Fruit fly (Drosophila melanogaster): Measurements from ENCODE around the gene OtopLa.

The OtopLa gene

dm6 chrX:5696436-5697022 lies 48.2 kb upstream of the OtopLa start (continued):
- peak; percentile 95 for TF ChIP-seq org-1 (GFP tag; optimal IDR thresholded peaks at IDR 0.05)
- TF ChIP-seq CG2120 (GFP tag; optimal IDR thresholded peaks at IDR 0.05) = peak; percentile 93
- TF ChIP-seq chif (GFP tag; optimal IDR thresholded peaks at IDR 0.05) = peak; percentile 98
- TF ChIP-seq H2.0 (GFP tag; IDR thresholded peaks at IDR 0.05) = peak; percentile 96
- TF ChIP-seq CG2712 (tag; optimal IDR thresholded peaks at IDR 0.05) = peak; percentile 86
- TF ChIP-seq CG15601 (tag; optimal IDR thresholded peaks at IDR 0.05) = peak; percentile 88
- TF ChIP-seq CG17568 (GFP tag; optimal IDR thresholded peaks at IDR 0.05) = peak; percentile 89
- peak; percentile 96 for TF ChIP-seq CG16815 (GFP tag; optimal IDR thresholded peaks at IDR 0.05)
- peak; percentile 96 for TF ChIP-seq CG10959 (GFP tag; IDR thresholded peaks at IDR 0.05)
- TF ChIP-seq kni (GFP tag; optimal IDR thresholded peaks at IDR 0.05) = peak; percentile 87
- TF ChIP-seq CG9797 (GFP tag; optimal IDR thresholded peaks at IDR 0.05) = peak; percentile 40
- peak; percentile 97 for TF ChIP-seq tx (GFP tag; optimal IDR thresholded peaks at IDR 0.05)
- no peak for TF ChIP-seq Sin3A (optimal IDR thresholded peaks at IDR 0.05)
- peak; percentile 93 for TF ChIP-seq NC2α (GFP tag; optimal IDR thresholded peaks at IDR 0.05)
- TF ChIP-seq CG32772 (GFP tag; IDR thresholded peaks at IDR 0.05) = peak; percentile 96
- peak; percentile 89 for TF ChIP-seq CG6272 (GFP tag; IDR thresholded peaks at IDR 0.05)
- TF ChIP-seq ems (GFP tag; optimal IDR thresholded peaks at IDR 0.05) = peak; percentile 96
- TF ChIP-seq Side (GFP tag; optimal IDR thresholded peaks at IDR 0.05) = peak; percentile 98
- TF ChIP-seq CG18619 (GFP tag; optimal IDR thresholded peaks at IDR 0.05) = peak; percentile 94
- TF ChIP-seq CG4404 (GFP tag; IDR thresholded peaks at IDR 0.05) = peak; percentile 93
- TF ChIP-seq Dek (tag; optimal IDR thresholded peaks at IDR 0.05) = peak; percentile 88
- TF ChIP-seq CG10366 (GFP tag; IDR thresholded peaks at IDR 0.05) = peak; percentile 94
- TF ChIP-seq CG10654 (GFP tag; optimal IDR thresholded peaks at IDR 0.05) = peak; percentile 97
- peak; percentile 94 for TF ChIP-seq lbe (GFP tag; optimal IDR thresholded peaks at IDR 0.05)
- TF ChIP-seq jumu (GFP tag; optimal IDR thresholded peaks at IDR 0.05) = peak; percentile 99
- no peak for TF ChIP-seq CG14860 (GFP tag; IDR thresholded peaks at IDR 0.05; ENCODE audit: partially characterized antibody)
- peak; percentile 18 for TF ChIP-seq abd-A (tag; optimal IDR thresholded peaks at IDR 0.05)
- peak; percentile 86 for TF ChIP-seq CG11560 (tag; IDR thresholded peaks at IDR 0.05)
- TF ChIP-seq da (GFP tag; optimal IDR thresholded peaks at IDR 0.05) = peak; percentile 93
- peak; percentile 95 for TF ChIP-seq CG18764 (GFP tag; optimal IDR thresholded peaks at IDR 0.05)
- TF ChIP-seq nerfin-2 (GFP tag; IDR thresholded peaks at IDR 0.05; ENCODE audit: partially characterized antibody) = no peak
- TF ChIP-seq Ets65A (GFP tag) = peak; percentile 100
- TF ChIP-seq CG10431 (GFP tag; optimal IDR thresholded peaks at IDR 0.05) = peak; percentile 88
- no peak for TF ChIP-seq D (optimal IDR thresholded peaks at IDR 0.05)
- peak; percentile 97 for TF ChIP-seq D (GFP tag; optimal IDR thresholded peaks at IDR 0.05)
- TF ChIP-seq CG12104 (GFP tag; optimal IDR thresholded peaks at IDR 0.05) = peak; percentile 95
- peak; percentile 96 for TF ChIP-seq lilli (GFP tag; optimal IDR thresholded peaks at IDR 0.05)
- peak; percentile 89 for TF ChIP-seq bowl (GFP tag; IDR thresholded peaks at IDR 0.05)
- TF ChIP-seq amos (GFP tag; IDR thresholded peaks at IDR 0.05; ENCODE audit: partially characterized antibody) = no peak
- peak; percentile 77 for TF ChIP-seq Ravus (GFP tag; IDR thresholded peaks at IDR 0.05)
- peak; percentile 96 for TF ChIP-seq bcd (GFP tag; optimal IDR thresholded peaks at IDR 0.05)
- TF ChIP-seq lmd (GFP tag; IDR thresholded peaks at IDR 0.05) = peak; percentile 96
- TF ChIP-seq twi (tag; optimal IDR thresholded peaks at IDR 0.05) = peak; percentile 60
- TF ChIP-seq CG17802 (tag; optimal IDR thresholded peaks at IDR 0.05) = peak; percentile 85
- TF ChIP-seq Hr78 (GFP tag; optimal IDR thresholded peaks at IDR 0.05) = peak in 1 of 2 experiments; percentile 75
- TF ChIP-seq CG32767 (GFP tag; IDR thresholded peaks at IDR 0.05) = peak; percentile 93
- TF ChIP-seq CG6254 (GFP tag; optimal IDR thresholded peaks at IDR 0.05) = peak; percentile 89
- TF ChIP-seq Hmr (GFP tag; optimal IDR thresholded peaks at IDR 0.05) = peak; percentile 93
- TF ChIP-seq inv (GFP tag; IDR thresholded peaks at IDR 0.05; ENCODE audit: partially characterized antibody) = no peak
- peak; percentile 95 for TF ChIP-seq croc (GFP tag; conservative IDR thresholded peaks at IDR 0.05)
- peak; percentile 79 for TF ChIP-seq CG34376 (GFP tag; optimal IDR thresholded peaks at IDR 0.05)
